Worm (Caenorhabditis elegans): Measurements from ENCODE around the gene acly-1.

acly-1 gene

ce11 chrX:1503698-1504501 lies 24.6 kb downstream of the acly-1 start (continued):
- TF ChIP-seq mes-2 (tag; optimal IDR thresholded peaks at IDR 0.05; ENCODE audit: poor library complexity, severe bottlenecking) (no peak), T20F7.1 (GFP tag; optimal IDR thresholded peaks at IDR 0.05) (no peak), unc-39 (tag; optimal IDR thresholded peaks at IDR 0.05) (no peak), nhr-11 (tag; optimal IDR thresholded peaks at IDR 0.05) (no peak), nhr-41 (GFP tag; IDR thresholded peaks at IDR 0.05) (0 out of 2 replicates have a peak, but pooled peaks have one; percentile 9), pqm-1 (tag; optimal IDR thresholded peaks at IDR 0.05) (no peak), ceh-62 (tag; optimal IDR thresholded peaks at IDR 0.05) (no peak), skn-1 (tag; optimal IDR thresholded peaks at IDR 0.05) (no peak), T26A8.4 (GFP tag; IDR thresholded peaks at IDR 0.05) (peak; percentile 84), zfp-2 (tag; optimal IDR thresholded peaks at IDR 0.05) (no peak), nhr-6 (tag; optimal IDR thresholded peaks at IDR 0.05) (no peak), ZK546.5 (tag; optimal IDR thresholded peaks at IDR 0.05) (no peak), F44E2.7 (GFP tag; IDR thresholded peaks at IDR 0.05) (no peak), dpl-1 (GFP tag; optimal IDR thresholded peaks at IDR 0.05) (no peak), ZK337.2 (GFP tag; IDR thresholded peaks at IDR 0.05) (no peak), nhr-28 (tag; optimal IDR thresholded peaks at IDR 0.05) (peak; percentile 37), egl-43 (GFP tag; IDR thresholded peaks at IDR 0.05) (no peak), ztf-11 (tag; optimal IDR thresholded peaks at IDR 0.05) (no peak), dmd-9 (GFP tag; IDR thresholded peaks at IDR 0.05) (peak; percentile 2; the same call in 1 of the 2 replicates), lim-7 (GFP tag; IDR thresholded peaks at IDR 0.05) (no peak), lsy-2 (tag; optimal IDR thresholded peaks at IDR 0.05) (peak; percentile 27 to 54), Y5F2A.4 (GFP tag; optimal IDR thresholded peaks at IDR 0.05) (no peak), lin-29 (GFP tag; IDR thresholded peaks at IDR 0.05) (no peak), lin-15B (tag; optimal IDR thresholded peaks at IDR 0.05) (no peak), nhr-237 (tag; optimal IDR thresholded peaks at IDR 0.05) (no peak), cey-2 (tag; optimal IDR thresholded peaks at IDR 0.05; ENCODE audit: borderline replicate concordance, insufficient read depth) (no peak), lin-13 (GFP tag; optimal IDR thresholded peaks at IDR 0.05) (no peak), lin-39 (tag; optimal IDR thresholded peaks at IDR 0.05) (peak; percentile 51), ceh-44 (GFP tag; IDR thresholded peaks at IDR 0.05) (no peak), fkh-10 (GFP tag; optimal IDR thresholded peaks at IDR 0.05) (no peak), egl-27 (tag; optimal IDR thresholded peaks at IDR 0.05) (no peak), zfp-3 (GFP tag; conservative IDR thresholded peaks at IDR 0.05) (peak; percentile 91), madf-9 (GFP tag; conservative IDR thresholded peaks at IDR 0.05) (no peak), fos-1 (tag; optimal IDR thresholded peaks at IDR 0.05) (no peak), mxl-2 (GFP tag; conservative IDR thresholded peaks at IDR 0.05) (no peak), tag-97 (GFP tag; IDR thresholded peaks at IDR 0.05) (no peak), Y105C5A.15 (GFP tag; IDR thresholded peaks at IDR 0.05) (no peak), zip-2 (tag; optimal IDR thresholded peaks at IDR 0.05) (no peak), D1046.2 (GFP tag; IDR thresholded peaks at IDR 0.05) (no peak), daf-19 (GFP tag; conservative IDR thresholded peaks at IDR 0.05) (no peak), nhr-111 (GFP tag; optimal IDR thresholded peaks at IDR 0.05) (peak; percentile 52), daf-16 (GFP tag; optimal IDR thresholded peaks at IDR 0.05) (peak in 1 of 2 experiments; percentile 11), daf-16 (tag; optimal IDR thresholded peaks at IDR 0.05) (peak; percentile 53), F10B5.3 (tag; optimal IDR thresholded peaks at IDR 0.05) (no peak), rbr-2 (tag; optimal IDR thresholded peaks at IDR 0.05) (no peak), set-16 (GFP tag; IDR thresholded peaks at IDR 0.05) (no peak), nhr-42 (GFP tag; IDR thresholded peaks at IDR 0.05) (peak; percentile 70; the same call in 1 of the 2 replicates), ztf-7 (tag; optimal IDR thresholded peaks at IDR 0.05) (no peak), mdt-29 (GFP tag; IDR thresholded peaks at IDR 0.05) (peak; percentile 72), dmd-6 (GFP tag; IDR thresholded peaks at IDR 0.05) (peak; percentile 37; the same call in 1 of the 2 replicates), ces-1 (GFP tag; optimal IDR thresholded peaks at IDR 0.05) (no peak)

Data from whole organism, L4 larva.